Fruit fly (Drosophila melanogaster) whole organism, larva: ENCODE measurements around the gene CG14270.

ENCODE experiments used
- noc ChIP-seq: fragments of 200-800 bp; sonication (Bioruptor generic); optimal IDR thresholded peaks from 3 replicates; lab custom pipeline; 2019; ENCODE audit warnings: missing biosample characterization, mild to moderate bottlenecking, missing genetic modification characterization, moderate library complexity

CG14270 gene

DNA sequence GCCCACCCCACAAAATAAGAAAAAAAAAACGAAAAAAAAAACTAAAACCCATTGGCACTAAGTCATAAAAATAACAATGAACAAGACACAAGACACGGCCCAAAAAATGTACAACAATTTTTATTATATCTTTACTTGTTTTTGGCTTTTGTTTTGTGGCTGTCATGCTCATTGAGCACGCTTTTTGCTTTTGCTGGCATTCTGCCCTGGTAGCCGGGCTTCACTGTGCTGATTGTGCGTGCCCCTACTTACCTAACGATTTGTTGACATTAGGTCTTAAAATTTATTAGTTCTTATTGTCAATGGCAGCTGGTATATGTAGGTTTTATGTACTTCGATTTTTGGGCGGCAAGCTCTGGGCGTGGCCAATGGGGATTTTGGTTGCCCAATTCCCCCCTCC is 26.7 kb downstream of the CG14270 start:
- TF ChIP-seq noc, result no peak

DNA sequence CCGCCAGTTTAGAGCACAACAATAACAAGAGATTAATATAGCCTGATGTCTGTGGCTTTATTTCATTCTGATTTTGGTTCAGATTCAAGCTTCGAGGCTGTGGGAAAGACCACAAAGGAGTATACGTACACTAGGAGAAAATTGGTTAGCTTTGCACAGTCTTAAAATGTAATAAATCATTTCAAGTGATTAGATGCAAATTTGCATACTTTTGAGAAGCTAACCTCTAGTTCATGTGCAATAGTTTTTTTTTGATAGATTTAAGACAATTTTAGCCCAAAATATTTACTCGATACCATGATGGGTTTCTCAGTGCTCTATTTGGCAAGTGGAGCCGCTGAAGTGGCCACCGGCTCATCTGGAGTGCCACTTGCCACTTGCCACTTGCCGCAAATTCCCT is 27.7 kb downstream of the CG14270 start:
- TF ChIP-seq noc, result no peak

DNA sequence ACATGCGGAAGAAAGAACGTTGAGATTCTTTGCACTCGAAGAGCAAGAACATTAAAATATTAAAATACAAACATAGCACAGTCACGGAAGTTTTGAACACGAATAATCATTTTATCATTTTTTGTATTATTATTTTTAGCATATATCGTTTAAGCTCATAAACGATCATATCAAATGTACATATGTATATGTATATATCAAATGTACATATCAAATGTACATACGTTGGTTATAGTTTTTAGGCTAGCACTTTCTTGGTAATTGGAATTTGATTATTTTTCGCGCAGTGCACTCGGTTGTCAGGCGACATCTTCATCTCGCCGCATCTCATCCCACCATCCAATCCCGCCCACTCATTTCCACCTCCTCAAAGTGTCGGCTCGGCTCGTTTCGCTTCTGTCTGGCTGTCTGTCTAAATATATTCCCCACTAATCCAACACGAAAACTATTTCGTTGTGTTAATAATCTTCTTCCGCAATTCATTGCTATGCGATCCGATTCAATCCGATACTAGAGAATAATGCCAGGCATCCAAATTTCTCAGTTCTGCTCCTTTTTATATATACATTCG is 29.7 kb downstream of the CG14270 start:
- TF ChIP-seq noc, result no peak

DNA sequence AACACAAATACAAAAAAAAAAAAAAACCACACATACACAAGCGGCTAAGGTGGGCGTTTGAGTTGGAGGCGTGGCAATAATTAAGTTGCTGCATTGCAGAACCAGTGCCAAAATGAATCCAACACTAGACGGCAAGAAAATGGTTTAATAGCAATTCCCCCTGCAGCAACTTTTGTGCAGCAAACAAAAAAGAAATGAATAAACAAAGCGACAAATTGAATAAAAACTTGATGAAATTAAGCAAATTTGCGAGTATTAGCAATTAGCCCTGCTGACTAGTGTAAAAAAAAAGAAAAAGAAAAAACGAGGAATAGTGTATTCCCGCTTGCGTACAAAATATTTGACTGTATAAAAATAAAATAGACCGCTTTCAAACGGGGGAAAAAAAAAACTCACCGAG is 30.5 kb downstream of the CG14270 start:
- no peak for TF ChIP-seq noc

DNA sequence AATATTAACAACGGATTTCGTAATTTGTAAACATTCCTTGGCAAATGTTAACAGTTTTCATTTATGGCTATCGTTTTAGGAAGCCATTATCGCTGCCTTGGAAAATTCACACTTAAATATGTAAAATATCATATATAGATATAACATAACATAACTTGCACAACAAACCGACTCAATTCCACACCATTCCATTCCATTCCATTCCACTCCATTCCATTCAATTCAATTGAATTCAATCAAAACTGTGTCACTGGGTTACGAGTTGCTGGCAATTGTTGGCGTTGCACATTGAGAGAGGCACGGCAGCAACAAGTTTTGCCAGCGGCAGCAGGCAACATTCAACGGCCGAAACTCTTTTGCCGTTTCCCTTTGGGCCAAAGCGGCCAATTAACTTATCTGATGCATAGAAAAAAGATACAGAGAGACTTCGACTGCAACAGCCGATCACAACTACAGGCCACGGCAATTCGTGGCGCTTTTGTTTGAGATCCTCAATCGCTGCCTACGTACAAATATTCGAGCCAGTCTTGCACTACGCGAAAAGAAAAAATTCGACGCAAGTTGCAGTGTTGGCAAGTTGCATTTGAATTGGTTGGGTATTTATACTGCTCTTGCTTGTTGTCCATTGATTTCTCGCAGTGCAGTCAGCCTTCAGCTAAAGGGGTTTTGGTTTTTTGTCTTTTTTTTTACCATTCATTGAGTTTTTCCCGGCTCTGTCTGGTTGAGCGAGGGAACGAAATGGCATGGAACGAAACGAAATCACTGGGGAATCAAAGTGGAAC is 31.9 kb downstream of the CG14270 start:
- no peak for TF ChIP-seq noc

DNA sequence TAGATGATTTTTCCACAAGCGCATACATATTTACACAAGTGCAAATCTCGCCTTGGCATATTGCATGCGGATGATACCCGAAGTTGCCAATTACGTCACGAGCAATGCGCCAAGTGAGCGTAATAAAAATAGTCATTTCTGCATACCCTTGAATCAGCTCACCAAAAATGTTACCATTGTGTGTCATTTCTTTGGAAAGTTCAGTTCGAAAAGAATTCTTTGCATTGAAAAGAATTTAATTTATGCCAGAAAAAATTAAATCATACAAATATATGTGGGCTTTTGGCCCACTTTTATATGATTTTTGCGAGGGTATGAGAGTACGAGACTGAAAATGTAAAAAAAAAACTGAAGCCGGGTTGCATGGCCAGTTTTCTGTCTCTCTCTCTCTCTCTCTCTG is 33.3 kb downstream of the CG14270 start:
- TF ChIP-seq noc, result no peak

DNA sequence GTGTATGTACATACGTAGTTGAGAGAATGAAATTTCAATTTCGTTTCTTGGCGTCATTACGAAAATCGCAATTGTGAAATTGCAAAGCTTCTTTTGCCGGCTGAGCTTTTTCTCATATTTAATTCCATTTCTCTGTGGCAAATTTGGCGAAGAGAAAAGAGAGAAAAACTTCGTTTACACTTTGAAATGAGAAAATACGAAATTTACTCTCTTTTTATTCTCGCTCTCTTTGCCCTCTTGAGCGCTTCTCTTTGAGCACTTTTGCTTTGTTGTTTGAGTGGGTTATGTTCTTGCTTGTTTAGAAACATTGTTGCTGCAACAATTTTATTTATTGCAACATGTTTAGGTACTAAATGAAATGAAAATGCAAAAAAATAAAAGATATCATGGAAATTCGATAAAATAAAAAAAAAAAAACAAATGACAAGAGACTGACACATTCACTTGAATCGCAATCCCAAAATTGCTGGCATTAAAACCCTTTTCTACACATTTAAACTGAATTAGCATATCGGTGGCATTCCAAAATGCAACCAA is 33.9 kb downstream of the CG14270 start:
- no peak for TF ChIP-seq noc

DNA sequence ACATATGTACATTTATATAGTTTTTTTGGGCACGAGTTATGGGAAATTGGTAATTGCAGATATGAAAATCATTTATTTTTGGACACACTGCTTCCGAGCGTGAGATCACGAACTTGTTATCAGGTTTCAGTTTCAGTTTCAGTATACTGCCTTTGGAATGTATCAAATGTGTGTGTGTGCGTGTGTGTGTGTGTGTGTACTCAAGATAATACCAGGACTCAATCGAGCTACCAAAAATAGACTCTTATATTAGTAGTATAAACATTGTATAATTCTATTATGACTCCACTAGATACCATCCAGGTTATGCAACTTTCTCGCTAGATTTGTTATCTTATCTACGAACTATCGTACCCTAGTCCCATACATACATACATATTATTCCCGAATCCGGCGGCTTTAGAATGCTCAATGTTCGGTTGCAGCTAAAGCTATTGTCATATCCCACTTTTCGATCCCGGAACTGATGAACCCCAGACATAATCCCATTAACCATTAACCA is 36.2 kb downstream of the CG14270 start, which contains the start of gene CG12535:
TSS of gene CG12535 (minus strand) at position 51 of the 502 bp plus-strand sequence.
- no peak for TF ChIP-seq noc

DNA sequence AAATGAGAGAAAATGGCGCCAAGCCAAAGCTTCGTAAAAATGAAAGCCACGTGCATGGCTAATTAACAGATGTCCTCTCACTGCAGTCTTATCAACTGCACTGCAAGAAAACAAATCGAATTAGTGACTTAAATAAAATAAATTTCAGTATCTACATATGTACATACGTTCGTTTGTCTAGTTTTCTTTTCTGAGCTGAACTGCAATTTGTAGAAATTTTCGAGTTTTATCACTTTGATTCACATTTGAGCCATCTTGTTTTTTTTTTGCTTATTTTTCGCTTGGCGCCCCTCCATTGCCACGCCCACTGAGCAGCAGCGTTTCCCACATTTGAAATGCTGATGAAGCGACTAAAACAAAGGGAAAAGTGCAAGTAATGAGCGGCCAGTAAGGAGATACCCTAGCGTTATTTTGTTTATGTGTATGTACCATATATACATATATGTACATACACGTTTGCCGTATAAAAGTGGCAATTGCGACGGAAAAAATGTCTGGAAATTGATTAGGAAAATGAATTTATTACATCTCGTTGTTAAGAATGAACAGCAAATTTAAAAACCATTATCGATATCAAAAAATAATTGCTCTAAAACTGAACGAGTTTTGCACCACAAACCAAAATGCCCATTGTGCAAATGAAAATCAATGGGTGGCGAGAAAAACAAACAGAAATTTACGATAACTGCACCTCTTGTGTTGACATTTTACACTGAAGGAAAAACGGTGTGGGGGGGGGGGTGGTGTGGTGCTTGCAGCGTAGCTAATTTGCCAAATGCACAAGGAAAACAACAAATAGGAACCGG is 37.3 kb downstream of the CG14270 start:
- no peak for TF ChIP-seq noc

DNA sequence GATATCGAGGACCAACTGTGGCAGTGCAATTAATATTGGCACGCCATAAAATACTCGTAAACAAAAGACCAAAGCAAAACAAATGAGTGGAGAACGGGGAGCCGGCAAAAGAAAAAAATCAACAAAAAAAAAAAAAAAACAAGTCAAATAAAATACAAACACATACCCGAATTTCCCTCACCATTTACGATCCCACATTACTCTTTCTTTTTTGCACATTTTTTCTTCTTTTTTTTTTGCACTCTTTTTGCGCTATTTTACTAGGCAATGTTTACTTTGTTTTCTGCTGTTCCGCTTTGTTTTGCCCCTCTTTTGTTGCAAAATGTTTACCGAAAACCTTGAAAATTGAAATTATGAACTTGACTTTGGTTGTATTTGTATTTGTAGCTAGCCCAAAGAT is 38.5 kb downstream of the CG14270 start:
- TF ChIP-seq noc, result no peak

DNA sequence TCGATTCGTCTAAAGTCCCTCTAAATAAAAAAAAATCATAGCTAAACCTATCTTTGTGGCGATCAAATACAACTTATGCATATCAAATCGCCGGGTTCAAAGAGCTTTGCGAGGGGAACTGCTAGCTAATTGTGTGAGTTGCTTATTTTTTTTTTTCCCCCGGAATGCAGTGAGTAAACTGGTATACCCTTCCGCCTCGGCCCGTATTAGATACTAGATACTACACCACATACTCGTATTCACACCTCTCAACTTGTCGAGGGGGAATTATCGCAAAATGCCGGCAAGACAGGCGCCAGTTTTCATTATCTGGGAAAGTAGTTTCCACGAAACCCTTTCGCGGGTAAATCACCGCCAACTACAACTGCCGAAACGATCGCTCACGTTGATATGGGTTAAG is 39.0 kb downstream of the CG14270 start:
- TF ChIP-seq noc, result no peak

DNA sequence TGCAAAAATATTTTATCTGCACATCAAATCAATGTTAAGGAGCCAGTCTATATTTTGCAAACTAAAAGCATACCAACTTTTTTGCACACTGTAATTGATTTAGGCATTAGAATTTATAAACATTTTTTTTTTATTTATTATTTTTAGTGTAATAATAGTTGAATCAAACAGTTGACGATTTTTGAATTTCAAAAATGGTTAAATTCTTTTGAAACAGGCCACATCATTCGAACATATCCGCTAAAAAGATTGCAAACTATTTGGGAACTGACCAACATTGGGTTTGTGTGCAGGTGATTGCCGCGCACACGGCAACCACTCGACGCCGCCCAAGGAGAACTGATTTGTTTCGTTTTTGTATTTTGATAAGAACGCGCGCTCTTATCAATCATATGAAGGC is 40.4 kb downstream of the CG14270 start:
- TF ChIP-seq noc, result peak; percentile 86

DNA sequence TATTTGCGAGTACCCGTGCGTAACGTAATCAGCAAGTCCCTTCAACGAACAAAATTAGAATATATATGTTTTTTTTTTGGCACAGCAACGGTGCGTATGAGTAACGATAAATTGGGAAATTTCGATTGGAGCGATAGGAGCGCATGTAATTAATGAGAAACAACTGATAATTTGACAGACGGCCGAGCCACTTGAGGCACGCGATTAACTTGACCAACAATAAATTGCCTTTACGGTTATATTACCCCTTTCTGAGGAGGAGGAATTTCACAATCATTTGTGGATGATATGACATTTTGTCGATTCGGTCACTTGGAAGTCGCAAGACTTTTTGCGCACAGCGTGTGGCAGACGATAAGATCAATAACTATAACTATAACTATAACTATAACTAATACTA is 41.3 kb downstream of the CG14270 start:
- TF ChIP-seq noc, result peak; percentile 64

DNA sequence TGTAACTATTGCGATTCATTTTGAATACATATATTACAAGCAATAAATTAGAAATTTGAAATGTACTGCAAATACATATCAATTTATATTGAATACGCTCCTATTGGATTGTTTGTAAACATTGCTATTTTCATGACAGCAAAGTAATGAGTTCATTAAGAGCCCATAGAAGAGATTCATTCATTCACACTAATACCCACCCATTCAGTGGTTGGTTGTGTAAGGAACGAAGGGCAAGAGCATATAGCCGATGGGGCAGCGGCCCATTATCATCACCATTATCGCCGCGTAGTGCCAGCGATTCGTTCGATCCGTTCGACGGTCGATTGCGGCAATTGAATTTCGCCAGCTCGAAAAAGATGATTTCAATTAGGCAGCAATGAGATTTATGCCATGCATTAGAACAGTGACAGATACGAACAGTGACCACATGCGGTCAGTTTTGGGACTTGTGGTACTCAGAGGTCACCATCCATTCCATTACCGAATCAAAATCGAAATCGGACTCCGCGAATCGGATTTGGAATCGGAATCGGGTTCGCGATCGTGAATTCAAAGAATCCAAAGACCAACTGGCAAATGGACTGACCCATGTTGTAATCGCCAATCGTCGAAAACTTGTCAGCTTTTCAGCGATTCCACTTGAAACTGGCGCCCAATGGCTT is 42.5 kb downstream of the CG14270 start:
- TF ChIP-seq noc, result no peak

DNA sequence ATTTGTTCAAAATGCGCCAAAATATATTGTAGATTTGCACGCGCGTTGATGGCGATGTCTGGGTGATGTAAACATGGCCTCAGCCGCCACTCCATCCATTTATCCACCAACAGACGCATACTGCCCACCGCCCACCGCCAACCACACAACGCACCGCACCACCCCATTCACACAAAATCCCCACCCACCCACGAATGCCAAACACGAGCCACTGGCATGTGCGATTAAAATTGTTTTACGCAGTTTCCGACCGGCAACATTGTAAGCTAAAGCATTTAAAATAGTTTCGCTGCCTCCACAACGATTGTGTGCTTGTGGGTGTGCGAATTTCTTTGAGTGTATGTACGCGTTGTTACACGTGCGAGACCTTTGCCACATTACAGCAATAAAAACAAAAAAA is 44.7 kb downstream of the CG14270 start:
- no peak for TF ChIP-seq noc

DNA sequence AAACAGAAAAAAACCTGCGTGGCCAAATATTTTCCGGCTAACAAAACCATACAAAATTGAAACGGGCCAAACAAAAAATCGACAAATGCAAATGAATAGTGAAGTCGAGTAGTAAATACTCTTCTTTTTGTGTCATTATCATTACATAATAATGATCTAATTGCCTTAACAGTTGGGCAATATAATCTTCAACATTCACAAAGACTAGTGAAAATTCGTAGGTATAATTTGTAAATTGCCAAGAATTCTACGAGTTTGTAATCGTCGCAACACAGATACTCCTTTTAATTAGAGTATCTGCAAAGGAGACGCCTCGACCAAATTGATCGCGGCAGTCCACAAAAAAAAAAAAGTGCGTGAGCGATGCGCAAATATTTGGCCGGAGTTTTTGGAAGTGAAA is 47.7 kb downstream of the CG14270 start:
- TF ChIP-seq noc, result no peak

DNA sequence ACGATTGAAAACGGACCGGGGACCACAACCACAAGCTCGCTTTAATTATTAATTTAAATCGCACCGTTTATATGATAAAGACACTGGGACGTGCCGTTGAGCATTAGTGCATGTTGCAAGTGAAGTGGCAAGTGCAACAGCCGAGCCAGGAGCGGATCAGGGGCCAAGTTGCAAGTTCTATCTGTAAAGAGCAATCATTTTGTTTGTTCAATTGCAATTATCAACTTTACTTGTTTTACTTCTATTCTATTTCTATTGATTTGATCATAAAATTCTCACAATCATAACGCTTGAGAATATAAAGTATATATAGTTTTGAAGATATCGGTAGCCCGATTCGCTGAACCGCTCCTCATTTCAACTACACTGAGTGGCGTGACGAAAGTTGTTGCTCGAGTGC is 49.0 kb downstream of the CG14270 start:
- no peak for TF ChIP-seq noc
